Fruit fly (Drosophila melanogaster): ENCODE results near the gene CG43329.

CG43329 gene

dm6 chr3L:22471586-22472291 lies 33.3 kb downstream of the CG43329 start (continued):
- TF ChIP-seq ap (GFP tag; IDR thresholded peaks at IDR 0.05): 0 out of 2 replicates have a peak, but pooled peaks have one; percentile 15
- TF ChIP-seq Fer2 (tag; optimal IDR thresholded peaks at IDR 0.05): peak; percentile 3
- peak; percentile 2 for TF ChIP-seq CG34376 (GFP tag; optimal IDR thresholded peaks at IDR 0.05)
- no peak for TF ChIP-seq HLHmδ (GFP tag; optimal IDR thresholded peaks at IDR 0.05)
- TF ChIP-seq ro (GFP tag; IDR thresholded peaks at IDR 0.05): no peak
- no peak for TF ChIP-seq CG11398 (GFP tag; optimal IDR thresholded peaks at IDR 0.05)
- peak; percentile 84 for TF ChIP-seq lab (GFP tag; optimal IDR thresholded peaks at IDR 0.05)
- no peak for TF ChIP-seq CG1792 (GFP tag; optimal IDR thresholded peaks at IDR 0.05)
- TF ChIP-seq zf30C (GFP tag; optimal IDR thresholded peaks at IDR 0.05): peak; percentile 48
- no peak for TF ChIP-seq Optix (GFP tag; IDR thresholded peaks at IDR 0.05)
- TF ChIP-seq Ptx1 (GFP tag; IDR thresholded peaks at IDR 0.05): peak; percentile 62
- TF ChIP-seq Sin3A (optimal IDR thresholded peaks at IDR 0.05): no peak
- no peak for TF ChIP-seq CG12744 (GFP tag; optimal IDR thresholded peaks at IDR 0.05)
- no peak for TF ChIP-seq hbn (GFP tag; IDR thresholded peaks at IDR 0.05; ENCODE audit: partially characterized antibody)
- TF ChIP-seq CG13296 (GFP tag; optimal IDR thresholded peaks at IDR 0.05): peak; percentile 52
- no peak for TF ChIP-seq CG6791 (GFP tag; IDR thresholded peaks at IDR 0.05; ENCODE audit: partially characterized antibody)
- TF ChIP-seq CG18476 (GFP tag; optimal IDR thresholded peaks at IDR 0.05): no peak
- TF ChIP-seq sens (GFP tag): no peak
- TF ChIP-seq CG8089 (GFP tag; optimal IDR thresholded peaks at IDR 0.05): no peak
- TF ChIP-seq MBD-R2 (GFP tag; IDR thresholded peaks at IDR 0.05): 0 out of 2 replicates have a peak, but pooled peaks have one; percentile 31
- peak; percentile 36 for TF ChIP-seq B-H2 (GFP tag; optimal IDR thresholded peaks at IDR 0.05)
- TF ChIP-seq fd3F (GFP tag; optimal IDR thresholded peaks at IDR 0.05): peak; percentile 51
- peak; percentile 73 for TF ChIP-seq sob (GFP tag; IDR thresholded peaks at IDR 0.05)
- peak; percentile 51 for TF ChIP-seq H2.0 (GFP tag; IDR thresholded peaks at IDR 0.05)
- TF ChIP-seq CG7372 (GFP tag; IDR thresholded peaks at IDR 0.05): peak; percentile 33; the same call in 1 of the 2 replicates
- peak; percentile 17 for TF ChIP-seq Ssrp (tag; optimal IDR thresholded peaks at IDR 0.05)
- TF ChIP-seq B-H1 (GFP tag; IDR thresholded peaks at IDR 0.05): peak; percentile 26; the same call in 2 of the 3 replicates
- no peak for TF ChIP-seq cg (GFP tag; optimal IDR thresholded peaks at IDR 0.05)
- TF ChIP-seq hkb (optimal IDR thresholded peaks at IDR 0.05): no peak
- TF ChIP-seq hkb (GFP tag; IDR thresholded peaks at IDR 0.05): peak; percentile 54
- peak; percentile 49; the same call in 1 of the 2 replicates for TF ChIP-seq stc (GFP tag; IDR thresholded peaks at IDR 0.05)
- TF ChIP-seq zen (tag; optimal IDR thresholded peaks at IDR 0.05): no peak
- TF ChIP-seq CG13624 (GFP tag; optimal IDR thresholded peaks at IDR 0.05): no peak
- no peak for TF ChIP-seq psq (GFP tag; optimal IDR thresholded peaks at IDR 0.05)
- no peak for TF ChIP-seq CG4617 (GFP tag; optimal IDR thresholded peaks at IDR 0.05; ENCODE audit: borderline replicate concordance)
- TF ChIP-seq Bgb (GFP tag; IDR thresholded peaks at IDR 0.05; ENCODE audit: partially characterized antibody): no peak
- TF ChIP-seq pan (optimal IDR thresholded peaks at IDR 0.05): no peak
- peak in 1 of 2 experiments; percentile 46 for TF ChIP-seq pan (GFP tag; optimal IDR thresholded peaks at IDR 0.05 in 1 of 2, IDR thresholded peaks at IDR 0.05 in 1 of 2)
- peak; percentile 45 for TF ChIP-seq Oli (tag; optimal IDR thresholded peaks at IDR 0.05)
- TF ChIP-seq CG7357 (GFP tag; IDR thresholded peaks at IDR 0.05): peak; percentile 62
- TF ChIP-seq Ravus (GFP tag; IDR thresholded peaks at IDR 0.05): no peak; the same call in 1 of the 2 replicates
- 0 out of 2 replicates have a peak, but pooled peaks have one; percentile 28 for TF ChIP-seq CG31224 (GFP tag; IDR thresholded peaks at IDR 0.05)
- TF ChIP-seq scrt (GFP tag; optimal IDR thresholded peaks at IDR 0.05): peak; percentile 33
- peak; percentile 27 for TF ChIP-seq Deaf1 (tag; optimal IDR thresholded peaks at IDR 0.05)
- TF ChIP-seq CG4424 (GFP tag; optimal IDR thresholded peaks at IDR 0.05): no peak
- TF ChIP-seq Hand (GFP tag; optimal IDR thresholded peaks at IDR 0.05): peak; percentile 42
- TF ChIP-seq CoRest (tag; optimal IDR thresholded peaks at IDR 0.05): peak; percentile 67
- TF ChIP-seq Kr (GFP tag; optimal IDR thresholded peaks at IDR 0.05): no peak
- TF ChIP-seq CG1233 (GFP tag; optimal IDR thresholded peaks at IDR 0.05): peak; percentile 50
- no peak for TF ChIP-seq CG8765 (GFP tag; IDR thresholded peaks at IDR 0.05)
